Worm (Caenorhabditis elegans) whole organism, young adult: ENCODE data around the gene Y48A6B.8.
A peak's percentile ranks its signal among the peaks of the same experiment; 100 is the strongest.

Source experiments
- B0035.1 ChIP-seq: sonication (generic microtip); optimal IDR thresholded peaks from 2 replicates; lab custom pipeline; 2016; ENCODE audit warnings: missing genetic modification characterization, mild to moderate bottlenecking, missing compliant biosample characterization, missing genotype, missing genetic modification reagents
- C06A6.2 ChIP-seq: fragments of 200-800 bp; sonication (Bioruptor generic); conservative IDR thresholded peaks from 2 replicates; pipeline ENCODE4 v1.3.6; 2022; ENCODE audit warnings: missing genetic modification characterization, missing compliant biosample characterization
- F23B12.7 ChIP-seq: sonication (generic microtip); optimal IDR thresholded peaks from 2 replicates; lab custom pipeline; 2017; ENCODE audit warnings: missing genetic modification characterization, mild to moderate bottlenecking, missing compliant biosample characterization, antibody characterized with exemption, moderate library complexity; ENCODE audit not compliant: insufficient read depth
- F37B4.10 ChIP-seq: fragments of 200-800 bp; sonication (Bioruptor generic); IDR thresholded peaks from 2 replicates; pipeline ENCODE4 v1.3.6; 2022; ENCODE audit warnings: missing genetic modification characterization, missing compliant biosample characterization
- F52B5.7 ChIP-seq: sonication (generic microtip); optimal IDR thresholded peaks from 2 replicates; lab custom pipeline; 2016; ENCODE audit warnings: mild to moderate bottlenecking, missing genetic modification characterization, missing compliant biosample characterization
- F55B11.4 ChIP-seq: sonication (generic microtip); optimal IDR thresholded peaks from 2 replicates; lab custom pipeline; 2016; ENCODE audit warnings: missing compliant biosample characterization, missing genetic modification characterization, borderline replicate concordance; ENCODE audit not compliant: insufficient read depth
- F57C9.4 ChIP-seq: sonication (generic microtip); optimal IDR thresholded peaks from 2 replicates; lab custom pipeline; 2017; ENCODE audit warnings: mild to moderate bottlenecking, missing genetic modification characterization, missing compliant biosample characterization
- Y53F4B.3 ChIP-seq: fragments of 200-800 bp; sonication (Bioruptor generic); IDR thresholded peaks from 2 replicates; pipeline ENCODE4 v1.3.6; 2022; ENCODE audit warnings: missing genetic modification reagents, missing genetic modification characterization, missing compliant biosample characterization
- Y67H2A.10 ChIP-seq: fragments of 200-800 bp; sonication (Bioruptor generic); conservative IDR thresholded peaks from 2 replicates; pipeline ENCODE4 v1.3.6; 2022; ENCODE audit warnings: missing genetic modification reagents, missing genetic modification characterization, missing compliant biosample characterization
- Y95B8A.8 ChIP-seq: fragments of 200-800 bp; sonication (Bioruptor generic); IDR thresholded peaks from 2 replicates; pipeline ENCODE4 v1.3.6; 2022; ENCODE audit warnings: missing genetic modification reagents, missing genetic modification characterization, missing compliant biosample characterization
- ama-1 ChIP-seq, 3 experiments: fragments of 150-350 bp in 1 of 3; sonication (generic microtip) in 2 of 3; optimal IDR thresholded peaks; 2 replicates each; lab custom pipeline; 2014 to 2018; ENCODE audit warnings: missing biosample characterization in 2 of 3, missing genetic modification characterization in 2 of 3, missing genetic modification reagents in 2 of 3
- ceh-100 ChIP-seq: fragments of 200-800 bp; sonication (Bioruptor generic); IDR thresholded peaks from 2 replicates; pipeline ENCODE4 v1.3.6; 2022; ENCODE audit warnings: missing genetic modification reagents, missing genetic modification characterization, missing compliant biosample characterization
- ceh-58 ChIP-seq: fragments of 200-800 bp; sonication (Bioruptor generic); IDR thresholded peaks from 2 replicates; pipeline ENCODE4 v1.3.6; 2022; ENCODE audit warnings: missing genetic modification characterization, missing compliant biosample characterization
- egrh-3 ChIP-seq: fragments of 200-800 bp; sonication (Bioruptor generic); IDR thresholded peaks from 2 replicates; pipeline ENCODE4 v1.3.6; 2022; ENCODE audit warnings: missing genetic modification reagents, missing genetic modification characterization, missing compliant biosample characterization
- him-1 ChIP-seq: sonication (generic microtip); optimal IDR thresholded peaks from 2 replicates; lab custom pipeline; 2016; ENCODE audit warnings: missing genotype, missing genetic modification reagents, missing genetic modification characterization, missing compliant biosample characterization
- hmg-1.2 ChIP-seq: fragments of 200-800 bp; sonication (Bioruptor generic); IDR thresholded peaks from 2 replicates; pipeline ENCODE4 v1.3.6; 2022; ENCODE audit warnings: missing genetic modification reagents, missing genetic modification characterization, missing compliant biosample characterization
- lin-26 ChIP-seq: fragments of 200-800 bp; sonication (Bioruptor generic); IDR thresholded peaks from 2 replicates; pipeline ENCODE4 v1.3.6; 2022; ENCODE audit warnings: missing genetic modification reagents, missing genetic modification characterization, missing compliant biosample characterization
- lin-40 ChIP-seq: sonication (generic microtip); optimal IDR thresholded peaks from 2 replicates; lab custom pipeline; 2016; ENCODE audit warnings: missing genetic modification characterization, mild to moderate bottlenecking, missing compliant biosample characterization, missing genotype, missing genetic modification reagents
- mcd-1 ChIP-seq: fragments of 200-800 bp; sonication (Bioruptor generic); IDR thresholded peaks from 2 replicates; pipeline ENCODE4 v1.3.6; 2022; ENCODE audit warnings: missing genetic modification reagents, missing genetic modification characterization, missing compliant biosample characterization
- mel-28 ChIP-seq: sonication (generic microtip); optimal IDR thresholded peaks from 2 replicates; lab custom pipeline; 2016; ENCODE audit warnings: borderline replicate concordance, mild to moderate bottlenecking, missing genetic modification characterization, missing compliant biosample characterization
- mxl-1 ChIP-seq: sonication (generic microtip); optimal IDR thresholded peaks from 2 replicates; lab custom pipeline; 2016; ENCODE audit warnings: missing genetic modification characterization, missing compliant biosample characterization
- nfya-1 ChIP-seq: sonication (generic microtip); optimal IDR thresholded peaks from 2 replicates; lab custom pipeline; 2017; ENCODE audit warnings: antibody characterized with exemption, missing compliant biosample characterization, missing genetic modification characterization, borderline replicate concordance; ENCODE audit not compliant: insufficient read depth
- nhr-120 ChIP-seq: fragments of 200-800 bp; sonication (Bioruptor generic); IDR thresholded peaks from 2 replicates; pipeline ENCODE4 v1.3.6; 2022; ENCODE audit warnings: missing genetic modification characterization, missing compliant biosample characterization
- rec-8 ChIP-seq, 2 experiments: sonication (generic microtip); optimal IDR thresholded peaks; 2 replicates each; lab custom pipeline; 2016; ENCODE audit warnings: mild to moderate bottlenecking in 2 of 2, missing genetic modification characterization in 2 of 2, missing genetic modification reagents in 2 of 2, missing genotype in 2 of 2, missing biosample characterization in 1 of 2, missing compliant biosample characterization in 1 of 2, moderate library complexity in 1 of 2
- sea-2 ChIP-seq: fragments of 200-800 bp; sonication (Bioruptor generic); IDR thresholded peaks from 2 replicates; pipeline ENCODE4 v1.3.6; 2022; ENCODE audit warnings: missing genetic modification characterization, missing compliant biosample characterization

The Y48A6B.8 gene

DNA sequence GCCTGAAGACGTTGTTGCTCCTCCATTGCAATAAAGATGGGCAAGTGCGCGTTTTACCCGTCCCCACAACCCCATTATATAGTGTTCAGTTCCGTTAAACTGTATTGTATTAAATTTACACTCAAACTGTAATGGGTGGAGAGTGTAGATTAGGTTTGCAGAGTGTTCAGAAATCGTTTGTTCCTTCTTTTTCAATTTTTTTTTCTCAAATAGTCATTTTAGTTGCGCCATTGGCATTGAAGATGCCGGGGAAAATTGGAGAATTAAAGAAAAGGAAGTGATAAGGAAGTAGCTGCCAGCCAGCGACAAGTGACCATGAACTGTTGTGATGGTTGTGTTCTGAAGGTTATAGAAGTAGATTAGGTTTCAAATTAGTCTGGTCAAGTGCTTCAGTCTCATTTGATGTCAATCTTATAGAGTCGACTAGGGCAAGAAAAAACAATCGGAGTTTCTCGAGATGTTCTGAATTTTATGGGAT, 43.6 kb downstream of the Y48A6B.8 start, which contains the start of gene col-93:
col-93 (minus strand) TSS at position 51 of the 478 bp plus-strand sequence.
- TF ChIP-seq rec-8 (tag; optimal IDR thresholded peaks at IDR 0.05; lab: Kevin White, UChicago) (no peak), ama-1 (optimal IDR thresholded peaks at IDR 0.05; lab: Kevin White, UChicago) (no peak), ama-1 (GFP tag; optimal IDR thresholded peaks at IDR 0.05; lab: Kevin White, UChicago) (no peak)

DNA sequence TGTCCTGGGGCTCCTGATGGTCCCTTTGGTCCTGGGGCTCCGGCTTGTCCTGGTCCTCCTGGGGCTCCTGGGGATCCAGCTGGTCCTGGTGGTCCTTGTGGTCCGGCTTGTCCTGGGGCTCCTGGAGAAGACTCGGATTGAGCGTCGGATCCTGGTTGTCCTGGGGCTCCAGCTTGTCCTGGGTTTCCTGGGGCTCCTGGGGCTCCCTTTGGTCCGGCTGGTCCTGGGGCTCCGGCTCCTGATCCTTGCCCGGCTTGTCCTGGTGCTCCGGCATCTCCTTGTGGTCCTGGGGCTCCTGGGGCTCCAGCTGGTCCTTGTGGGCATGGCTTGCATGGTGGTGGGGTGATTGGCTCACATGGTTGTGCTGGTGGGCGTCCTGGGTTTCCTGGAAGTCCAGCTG, 44.5 kb downstream of the Y48A6B.8 start:
- TF ChIP-seq mcd-1 (GFP tag; lab: Robert Waterston, UW) = peak; percentile 38; the same call in 1 of the 2 replicates
- 0 out of 2 replicates have a peak, but pooled peaks have one; percentile 26 for TF ChIP-seq nhr-120 (GFP tag; lab: Robert Waterston, UW)
- TF ChIP-seq lin-26 (GFP tag; lab: Robert Waterston, UW) = peak; percentile 38; the same call in 1 of the 2 replicates
- TF ChIP-seq egrh-3 (GFP tag; lab: Robert Waterston, UW) = peak; percentile 97

DNA sequence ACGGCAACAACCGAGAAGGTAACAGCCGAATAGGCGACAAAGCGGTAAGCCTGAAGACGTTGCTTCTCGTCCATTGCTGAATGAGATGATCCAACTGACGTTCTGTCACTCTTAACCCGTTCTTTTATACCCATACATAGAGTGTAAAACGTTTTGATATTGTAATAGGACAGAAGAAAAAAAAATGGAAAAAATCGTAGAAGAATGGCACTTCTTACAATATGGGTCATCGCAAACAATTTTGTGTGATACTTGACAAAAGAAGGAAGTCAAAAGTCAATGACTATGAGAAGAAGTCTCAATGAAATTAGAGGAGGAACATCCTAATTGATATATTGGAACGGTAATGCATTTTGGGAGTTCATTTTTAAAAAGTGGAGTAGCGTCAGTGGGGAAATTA, 46.1 kb downstream of the Y48A6B.8 start, which contains the start of gene col-92:
col-92 (minus strand) TSS at position 101 of the 400 bp plus-strand sequence.
- TF ChIP-seq Y67H2A.10 (GFP tag; lab: Robert Waterston, UW) = no peak
- TF ChIP-seq F52B5.7 (tag; lab: Kevin White, UChicago) = no peak
- TF ChIP-seq mel-28 = no peak
- no peak for TF ChIP-seq mxl-1 (tag; lab: Kevin White, UChicago)
- no peak for TF ChIP-seq hmg-1.2
- no peak for TF ChIP-seq nfya-1 (tag; lab: Kevin White, UChicago)
- TF ChIP-seq F55B11.4 (tag; lab: Kevin White, UChicago) = no peak
- no peak for TF ChIP-seq lin-40 (tag; lab: Kevin White, UChicago)
- no peak for TF ChIP-seq F23B12.7 (tag; lab: Kevin White, UChicago)
- no peak for TF ChIP-seq Y53F4B.3 (GFP tag; lab: Robert Waterston, UW)
- TF ChIP-seq B0035.1 (tag; lab: Kevin White, UChicago) = no peak
- TF ChIP-seq ceh-100 = no peak
- no peak for TF ChIP-seq C06A6.2
- no peak for TF ChIP-seq ceh-58 (GFP tag; lab: Robert Waterston, UW)
- no peak for TF ChIP-seq F37B4.10 (GFP tag; lab: Robert Waterston, UW)
- no peak for TF ChIP-seq sea-2 (GFP tag; lab: Robert Waterston, UW)

DNA sequence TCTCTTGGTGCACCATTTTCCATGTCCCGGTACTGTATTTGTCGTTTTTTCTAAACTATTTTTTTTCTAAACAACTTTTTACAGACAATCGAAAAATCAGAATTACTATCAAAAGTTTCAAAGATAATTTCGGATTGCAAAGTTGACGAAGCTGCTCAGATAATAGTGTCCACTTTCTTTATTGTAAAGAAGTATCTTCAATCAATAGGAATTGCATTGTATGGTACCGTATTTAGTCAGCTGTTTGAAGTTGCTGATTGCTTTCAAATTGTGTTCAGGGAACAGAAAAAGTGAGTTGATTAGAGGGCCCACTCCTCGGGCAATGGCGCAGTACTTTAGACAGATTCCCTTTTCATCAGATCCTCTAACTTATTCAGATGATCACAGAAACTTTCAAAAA, 47.7 kb downstream of the Y48A6B.8 start:
- TF ChIP-seq F57C9.4 (tag; lab: Kevin White, UChicago) (no peak), him-1 (tag; lab: Kevin White, UChicago) (no peak), Y95B8A.8 (GFP tag; lab: Robert Waterston, UW) (no peak), Y67H2A.10 (GFP tag; lab: Robert Waterston, UW) (no peak), mcd-1 (GFP tag; lab: Robert Waterston, UW) (no peak)
